Fruit fly (Drosophila melanogaster) whole organism, embryonic: Measurements from ENCODE around the gene UQCR-14.
A peak's percentile ranks its signal among the peaks of the same experiment; 100 is the strongest.

Source experiments
- Antp ChIP-seq: fragments of 200-800 bp; sonication (Bioruptor generic); optimal IDR thresholded peaks from 3 replicates; lab custom pipeline; 2016; ENCODE audit warnings: missing biosample characterization, missing genetic modification characterization
- CG10431 ChIP-seq: fragments of 200-800 bp; sonication (Bioruptor generic); optimal IDR thresholded peaks from 3 replicates; lab custom pipeline; 2018; ENCODE audit warnings: missing biosample characterization, mild to moderate bottlenecking, missing genetic modification characterization
- CG10462 ChIP-seq: fragments of 200-800 bp; sonication (Bioruptor generic); optimal IDR thresholded peaks from 2 replicates; lab custom pipeline; 2016; ENCODE audit warnings: missing biosample characterization, missing genetic modification characterization
- CG12299 ChIP-seq: fragments of 200-800 bp; sonication (Bioruptor generic); optimal IDR thresholded peaks from 2 replicates; lab custom pipeline; 2018; ENCODE audit warnings: missing biosample characterization, mild to moderate bottlenecking, missing genetic modification characterization
- CG13123 ChIP-seq: fragments of 200-800 bp; sonication (Bioruptor generic); optimal IDR thresholded peaks from 2 replicates; lab custom pipeline; 2016; ENCODE audit warnings: missing biosample characterization, missing genetic modification characterization
- CG13287 ChIP-seq: fragments of 200-800 bp; sonication (Bioruptor generic); IDR thresholded peaks from 2 replicates; pipeline ENCODE4 v1.3.6; 2022; ENCODE audit warnings: missing biosample characterization, missing genetic modification characterization; ENCODE audit not compliant: partially characterized antibody
- CG15514 ChIP-seq: fragments of 200-800 bp; sonication (Bioruptor generic); optimal IDR thresholded peaks from 3 replicates; lab custom pipeline; 2017; ENCODE audit warnings: missing biosample characterization, missing genetic modification characterization, mild to moderate bottlenecking, moderate library complexity, missing genetic modification reagents
- CG17186 ChIP-seq: fragments of 200-800 bp; sonication (Bioruptor generic); optimal IDR thresholded peaks from 3 replicates; lab custom pipeline; 2017; ENCODE audit warnings: missing biosample characterization, missing genetic modification reagents, missing genetic modification characterization
- CG17802 ChIP-seq: fragments of 200-800 bp; sonication (Bioruptor generic); optimal IDR thresholded peaks from 2 replicates; lab custom pipeline; 2018; ENCODE audit warnings: missing biosample characterization, mild to moderate bottlenecking, missing genetic modification characterization, moderate library complexity
- CG18619 ChIP-seq: fragments of 200-800 bp; sonication (Bioruptor generic); optimal IDR thresholded peaks from 3 replicates; lab custom pipeline; 2017; ENCODE audit warnings: missing biosample characterization, mild to moderate bottlenecking, missing genetic modification characterization
- CG3065 ChIP-seq: fragments of 200-800 bp; sonication (Bioruptor generic); optimal IDR thresholded peaks from 2 replicates; lab custom pipeline; 2016; ENCODE audit warnings: missing biosample characterization, missing genetic modification characterization
- CG31388 ChIP-seq: fragments of 200-800 bp; sonication (Bioruptor generic); optimal IDR thresholded peaks from 2 replicates; lab custom pipeline; 2016; ENCODE audit warnings: missing biosample characterization, missing genetic modification characterization
- CG32532 ChIP-seq: fragments of 200-800 bp; sonication (Bioruptor generic); IDR thresholded peaks from 2 replicates; pipeline ENCODE4 v1.3.6; 2022; ENCODE audit warnings: missing biosample characterization, missing genetic modification characterization
- CG4282 ChIP-seq: fragments of 200-800 bp; sonication (Bioruptor generic); optimal IDR thresholded peaks from 2 replicates; lab custom pipeline; 2016; ENCODE audit warnings: missing biosample characterization, missing genetic modification characterization
- CG8089 ChIP-seq: fragments of 200-800 bp; sonication (Bioruptor generic); optimal IDR thresholded peaks from 3 replicates; lab custom pipeline; 2016; ENCODE audit warnings: missing biosample characterization, missing genetic modification characterization
- CG8388 ChIP-seq: fragments of 200-800 bp; sonication (Bioruptor generic); optimal IDR thresholded peaks from 2 replicates; lab custom pipeline; 2019; ENCODE audit warnings: missing biosample characterization, mild to moderate bottlenecking, missing genetic modification characterization, moderate library complexity
- Dad ChIP-seq: fragments of 200-800 bp; sonication (Bioruptor generic); optimal IDR thresholded peaks from 3 replicates; lab custom pipeline; 2016; ENCODE audit warnings: missing biosample characterization, missing genetic modification characterization
- Dip3 ChIP-seq: fragments of 200-800 bp; sonication (Bioruptor generic); optimal IDR thresholded peaks from 3 replicates; lab custom pipeline; 2016; ENCODE audit warnings: missing biosample characterization, missing genetic modification characterization
- Doc3 ChIP-seq: fragments of 200-800 bp; sonication (Bioruptor generic); IDR thresholded peaks from 3 replicates; pipeline ENCODE4 v1.3.6; 2022; ENCODE audit warnings: missing biosample characterization, missing genetic modification characterization; ENCODE audit not compliant: partially characterized antibody
- HLH3B ChIP-seq: fragments of 200-800 bp; sonication (Bioruptor generic); IDR thresholded peaks from 2 replicates; pipeline ENCODE4 v1.3.6; 2022; ENCODE audit warnings: missing biosample characterization, missing genetic modification characterization
- Hand ChIP-seq: fragments of 200-800 bp; sonication (Bioruptor generic); optimal IDR thresholded peaks from 2 replicates; lab custom pipeline; 2017; ENCODE audit warnings: mild to moderate bottlenecking, missing biosample characterization, missing genetic modification reagents, missing genetic modification characterization
- Hmr ChIP-seq: fragments of 200-800 bp; sonication (Bioruptor generic); optimal IDR thresholded peaks from 3 replicates; lab custom pipeline; 2017; ENCODE audit warnings: mild to moderate bottlenecking, missing biosample characterization, missing genetic modification reagents, missing genetic modification characterization
- Hr39 ChIP-seq: fragments of >200 bp; optimal IDR thresholded peaks from 2 replicates; lab custom pipeline; 2017
- Lim3 ChIP-seq: fragments of 200-800 bp; sonication (Bioruptor generic); IDR thresholded peaks from 2 replicates; pipeline ENCODE4 v1.3.6; 2022; ENCODE audit warnings: missing biosample characterization, missing genetic modification characterization
- Mes4 ChIP-seq: fragments of 200-800 bp; sonication (Bioruptor generic); optimal IDR thresholded peaks from 2 replicates; lab custom pipeline; 2016; ENCODE audit warnings: missing biosample characterization, missing genetic modification characterization
- Oaz ChIP-seq: fragments of 200-800 bp; sonication (Bioruptor generic); IDR thresholded peaks from 2 replicates; pipeline ENCODE4 v1.3.6; 2022; ENCODE audit warnings: missing biosample characterization, missing genetic modification characterization
- YL-1 ChIP-seq: fragments of 200-800 bp; sonication (Bioruptor generic); optimal IDR thresholded peaks from 3 replicates; lab custom pipeline; 2017; ENCODE audit warnings: missing biosample characterization, mild to moderate bottlenecking, missing genetic modification characterization
- bab2 ChIP-seq: fragments of 200-800 bp; sonication (Bioruptor generic); optimal IDR thresholded peaks from 2 replicates; lab custom pipeline; 2016; ENCODE audit warnings: missing biosample characterization, missing genetic modification characterization
- cad ChIP-seq: fragments of >200 bp; optimal IDR thresholded peaks from 2 replicates; lab custom pipeline; 2017; ENCODE audit warnings: missing biosample characterization, missing genetic modification characterization
- crp ChIP-seq, 2 experiments: fragments of 200-800 bp; sonication (Bioruptor generic); optimal IDR thresholded peaks; 2 replicates in 1 of 2; 3 replicates in 1 of 2; lab custom pipeline; 2017; ENCODE audit warnings: missing biosample characterization in 2 of 2, missing genetic modification characterization in 2 of 2, mild to moderate bottlenecking in 1 of 2, moderate library complexity in 1 of 2
- cwo ChIP-seq: fragments of 200-800 bp; sonication (Bioruptor generic); optimal IDR thresholded peaks from 3 replicates; lab custom pipeline; 2017; ENCODE audit warnings: missing biosample characterization, missing genetic modification characterization, mild to moderate bottlenecking, moderate library complexity, missing genetic modification reagents
- dan ChIP-seq: fragments of 200-800 bp; sonication (Bioruptor generic); IDR thresholded peaks from 2 replicates; pipeline ENCODE4 v1.3.6; 2022; ENCODE audit warnings: missing biosample characterization, missing genetic modification characterization
- danr ChIP-seq: fragments of 200-800 bp; sonication (Bioruptor generic); IDR thresholded peaks from 2 replicates; pipeline ENCODE4 v1.3.6; 2022; ENCODE audit warnings: missing biosample characterization, missing genetic modification characterization
- dmrt11E ChIP-seq: fragments of 200-800 bp; sonication (Bioruptor generic); optimal IDR thresholded peaks from 3 replicates; lab custom pipeline; 2018; ENCODE audit warnings: missing biosample characterization, mild to moderate bottlenecking, missing genetic modification characterization, moderate library complexity
- eyg ChIP-seq: fragments of 200-800 bp; sonication (Bioruptor generic); optimal IDR thresholded peaks from 3 replicates; lab custom pipeline; 2016; ENCODE audit warnings: missing biosample characterization, missing genetic modification characterization
- insv ChIP-seq, 2 experiments: fragments of 200-800 bp; sonication (Bioruptor generic); optimal IDR thresholded peaks; 3 replicates each; lab custom pipeline; 2016 to 2018; ENCODE audit warnings: missing biosample characterization in 2 of 2, missing genetic modification characterization in 2 of 2
- jumu ChIP-seq: fragments of 200-800 bp; sonication (Bioruptor generic); optimal IDR thresholded peaks from 3 replicates; lab custom pipeline; 2016; ENCODE audit warnings: missing biosample characterization, missing genetic modification characterization
- kay ChIP-seq: fragments of 200-800 bp; sonication (Bioruptor generic); optimal IDR thresholded peaks from 2 replicates; lab custom pipeline; 2016; ENCODE audit warnings: missing biosample characterization, missing genetic modification characterization
- lola ChIP-seq, 3 experiments: fragments of >200 bp in 2 of 3; fragments of 200-800 bp in 1 of 3; sonication (Bioruptor generic) in 1 of 3; optimal IDR thresholded peaks; 2 replicates each; lab custom pipeline; 2017 to 2019; ENCODE audit warnings: missing biosample characterization in 3 of 3, missing genetic modification characterization in 3 of 3, mild to moderate bottlenecking in 1 of 3, moderate library complexity in 1 of 3
- onecut ChIP-seq: fragments of 200-800 bp; sonication (Bioruptor generic); IDR thresholded peaks from 2 replicates; pipeline ENCODE4 v1.3.6; 2022; ENCODE audit warnings: missing biosample characterization, missing genetic modification characterization
- pzg ChIP-seq: fragments of 200-800 bp; sonication (Bioruptor generic); optimal IDR thresholded peaks from 3 replicates; lab custom pipeline; 2018; ENCODE audit warnings: missing biosample characterization, mild to moderate bottlenecking, missing genetic modification characterization, moderate library complexity
- rib ChIP-seq: fragments of 200-800 bp; sonication (Bioruptor generic); IDR thresholded peaks from 2 replicates; pipeline ENCODE4 v1.3.6; 2022; ENCODE audit warnings: missing biosample characterization, missing genetic modification characterization
- row ChIP-seq: fragments of 200-800 bp; sonication (Bioruptor generic); IDR thresholded peaks from 3 replicates; pipeline ENCODE4 v1.3.6; 2022; ENCODE audit warnings: missing biosample characterization, missing genetic modification characterization
- sc ChIP-seq, 3 experiments: fragments of >200 bp in 2 of 3; fragments of 200-800 bp in 1 of 3; sonication (Bioruptor generic) in 1 of 3; optimal IDR thresholded peaks; 2 replicates in 2 of 3; 3 replicates in 1 of 3; lab custom pipeline; 2017; ENCODE audit warnings: mild to moderate bottlenecking in 1 of 3, missing biosample characterization in 1 of 3, missing genetic modification characterization in 1 of 3, missing genetic modification reagents in 1 of 3
- schlank ChIP-seq: fragments of 200-800 bp; sonication (Bioruptor generic); optimal IDR thresholded peaks from 2 replicates; lab custom pipeline; 2018; ENCODE audit warnings: missing biosample characterization, mild to moderate bottlenecking, missing genetic modification characterization
- sd ChIP-seq: fragments of 200-800 bp; sonication (Bioruptor generic); optimal IDR thresholded peaks from 3 replicates; lab custom pipeline; 2018; ENCODE audit warnings: missing biosample characterization, mild to moderate bottlenecking, missing genetic modification characterization, moderate library complexity
- shn ChIP-seq: fragments of 200-800 bp; sonication (Bioruptor generic); optimal IDR thresholded peaks from 3 replicates; lab custom pipeline; 2016; ENCODE audit warnings: missing biosample characterization, missing genetic modification characterization
- tap ChIP-seq: fragments of 200-800 bp; optimal IDR thresholded peaks from 3 replicates; lab custom pipeline; 2019; ENCODE audit warnings: missing biosample characterization, mild to moderate bottlenecking, missing genetic modification characterization, moderate library complexity
- vnd ChIP-seq: fragments of 200-800 bp; sonication (Bioruptor generic); IDR thresholded peaks from 3 replicates; pipeline ENCODE4 v1.3.6; 2022; ENCODE audit warnings: missing biosample characterization, missing genetic modification characterization; ENCODE audit not compliant: partially characterized antibody
- zen ChIP-seq: fragments of 200-800 bp; sonication (Bioruptor generic); optimal IDR thresholded peaks from 3 replicates; lab custom pipeline; 2018; ENCODE audit warnings: missing biosample characterization, mild to moderate bottlenecking, missing genetic modification characterization, moderate library complexity

Gene UQCR-14

dm6 chrX:16270795-16271194 lies 15.3 kb upstream of the UQCR-14 start, which contains the start of gene Mfe2 (continued):
- peak; percentile 39 for TF ChIP-seq kay (GFP tag; lab: Kevin White, UChicago)
- no peak for TF ChIP-seq cad (GFP tag; lab: Kevin White, UChicago)
- peak; percentile 58 for TF ChIP-seq shn (GFP tag; lab: Kevin White, UChicago)
- no peak for TF ChIP-seq Doc3 (GFP tag; lab: Robert Waterston, UW)
- TF ChIP-seq CG32532 (GFP tag; lab: Robert Waterston, UW), result peak; percentile 44; the same call in 1 of the 2 replicates
- peak; percentile 60 for TF ChIP-seq jumu
- TF ChIP-seq CG31388 (GFP tag; lab: Kevin White, UChicago), result no peak
- no peak for TF ChIP-seq sd (tag; lab: Kevin White, UChicago)
- peak; percentile 48; the same call in 1 of the 2 replicates for TF ChIP-seq CG13287 (GFP tag; lab: Robert Waterston, UW)
- no peak for TF ChIP-seq CG12299
- peak; percentile 39 for TF ChIP-seq Mes4 (GFP tag; lab: Kevin White, UChicago)
- peak; percentile 34 for TF ChIP-seq CG18619 (GFP tag; lab: Kevin White, UChicago)
- TF ChIP-seq row (GFP tag; lab: Robert Waterston, UW), result 0 out of 3 replicates have a peak, but pooled peaks have one; percentile 11
- TF ChIP-seq CG15514 (GFP tag; lab: Kevin White, UChicago), result peak; percentile 86
- TF ChIP-seq Dad (GFP tag; lab: Kevin White, UChicago), result peak; percentile 51
- no peak for TF ChIP-seq CG3065 (GFP tag; lab: Kevin White, UChicago)
- TF ChIP-seq Oaz (GFP tag; lab: Robert Waterston, UW), result no peak
- no peak for TF ChIP-seq danr (GFP tag; lab: Robert Waterston, UW)
- TF ChIP-seq schlank (tag; lab: Kevin White, UChicago), result no peak
- peak; percentile 64 for TF ChIP-seq CG17186 (GFP tag; lab: Kevin White, UChicago)
- peak; percentile 10 for TF ChIP-seq cwo (GFP tag; lab: Kevin White, UChicago)
- no peak for TF ChIP-seq CG10431 (GFP tag; lab: Kevin White, UChicago)
- peak in 1 of 2 experiments; percentile 56 for TF ChIP-seq insv (GFP tag; optimal IDR thresholded peaks at IDR 0.05; lab: Kevin White, UChicago)
- TF ChIP-seq CG8089, result peak; percentile 12
- no peak for TF ChIP-seq CG10462
- peak; percentile 58 for TF ChIP-seq Dip3 (GFP tag; lab: Kevin White, UChicago)
- peak; percentile 84 for TF ChIP-seq Hmr (GFP tag; lab: Kevin White, UChicago)
- TF ChIP-seq dmrt11E, result no peak
- TF ChIP-seq tap, result no peak
- no peak for TF ChIP-seq sc (optimal IDR thresholded peaks at IDR 0.05; lab: Kevin White, UChicago)
- no peak for TF ChIP-seq sc (GFP tag; optimal IDR thresholded peaks at IDR 0.05; lab: Kevin White, UChicago)
- no peak for TF ChIP-seq dan (GFP tag; lab: Robert Waterston, UW)
- peak; percentile 44 for TF ChIP-seq zen (tag; lab: Kevin White, UChicago)
- peak; percentile 29 for TF ChIP-seq bab2 (GFP tag; lab: Kevin White, UChicago)
- no peak for TF ChIP-seq vnd (GFP tag; lab: Robert Waterston, UW)
- TF ChIP-seq eyg (GFP tag; lab: Kevin White, UChicago), result no peak
- peak; percentile 15 for TF ChIP-seq CG13123 (GFP tag; lab: Kevin White, UChicago)
- TF ChIP-seq CG8388 (GFP tag; lab: Kevin White, UChicago), result no peak
- TF ChIP-seq Hand (GFP tag; lab: Kevin White, UChicago), result peak; percentile 14
- TF ChIP-seq lola (GFP tag; optimal IDR thresholded peaks at IDR 0.05; lab: Kevin White, UChicago), result no peak
- peak; percentile 70 for TF ChIP-seq CG4282
- TF ChIP-seq rib, result peak; percentile 71
- TF ChIP-seq CG17802 (tag; lab: Kevin White, UChicago), result no peak
- TF ChIP-seq crp (GFP tag; optimal IDR thresholded peaks at IDR 0.05; lab: Kevin White, UChicago), result peak in 1 of 2 experiments; percentile 14
- TF ChIP-seq HLH3B, result no peak
- TF ChIP-seq onecut (GFP tag; lab: Robert Waterston, UW), result no peak
- TF ChIP-seq Lim3 (GFP tag; lab: Robert Waterston, UW), result no peak
- peak; percentile 94 for TF ChIP-seq pzg
- TF ChIP-seq YL-1 (GFP tag; lab: Kevin White, UChicago), result peak; percentile 77
- TF ChIP-seq Antp, result peak; percentile 59
- TF ChIP-seq Hr39 (lab: Kevin White, UChicago), result no peak
